Fruit fly (Drosophila melanogaster) whole organism, embryonic: ENCODE measurements around the gene CG42798.

ENCODE experiments used
- Ada2b ChIP-seq: fragments of 200-800 bp; sonication (Bioruptor generic); IDR thresholded peaks from 2 replicates; pipeline ENCODE4 v1.3.6; 2022; ENCODE audit warnings: missing biosample characterization, missing genetic modification characterization
- Awh ChIP-seq: fragments of 200-800 bp; sonication (Bioruptor generic); IDR thresholded peaks from 2 replicates; pipeline ENCODE4, ENCODE4 v1.3.6; 2022; ENCODE audit warnings: missing biosample characterization, missing genetic modification characterization
- Bgb ChIP-seq: fragments of 200-800 bp; sonication (Bioruptor generic); IDR thresholded peaks from 2 replicates; pipeline ENCODE4 v1.3.6; 2022; ENCODE audit warnings: missing biosample characterization, missing genetic modification characterization; ENCODE audit not compliant: partially characterized antibody
- CG10366 ChIP-seq: fragments of 200-800 bp; sonication (Bioruptor generic); IDR thresholded peaks from 2 replicates; pipeline ENCODE4 v1.3.6; 2022; ENCODE audit warnings: missing biosample characterization, missing genetic modification characterization
- CG10431 ChIP-seq: fragments of 200-800 bp; sonication (Bioruptor generic); optimal IDR thresholded peaks from 3 replicates; lab custom pipeline; 2018; ENCODE audit warnings: missing biosample characterization, mild to moderate bottlenecking, missing genetic modification characterization
- CG10654 ChIP-seq: fragments of 200-800 bp; sonication (Bioruptor generic); optimal IDR thresholded peaks from 2 replicates; lab custom pipeline; 2016; ENCODE audit warnings: missing biosample characterization, missing genetic modification characterization
- CG12155 ChIP-seq: fragments of 200-800 bp; sonication (Bioruptor generic); optimal IDR thresholded peaks from 3 replicates; lab custom pipeline; 2016; ENCODE audit warnings: missing biosample characterization, missing genetic modification characterization
- CG14014 ChIP-seq: fragments of 200-800 bp; sonication (Bioruptor generic); IDR thresholded peaks from 2 replicates; pipeline ENCODE4 v1.3.6; 2022; ENCODE audit warnings: missing biosample characterization, missing genetic modification characterization
- CG1529 ChIP-seq: fragments of 200-800 bp; sonication (Bioruptor generic); optimal IDR thresholded peaks from 3 replicates; lab custom pipeline; 2018; ENCODE audit warnings: missing biosample characterization, missing genetic modification characterization
- CG15601 ChIP-seq: fragments of 200-800 bp; sonication (Bioruptor generic); optimal IDR thresholded peaks from 3 replicates; lab custom pipeline; 2019; ENCODE audit warnings: missing biosample characterization, mild to moderate bottlenecking, missing genetic modification characterization, moderate library complexity
- CG17802 ChIP-seq: fragments of 200-800 bp; sonication (Bioruptor generic); optimal IDR thresholded peaks from 2 replicates; lab custom pipeline; 2018; ENCODE audit warnings: missing biosample characterization, mild to moderate bottlenecking, missing genetic modification characterization, moderate library complexity
- CG17829 ChIP-seq: fragments of 200-800 bp; optimal IDR thresholded peaks from 2 replicates; lab custom pipeline; 2019; ENCODE audit warnings: missing biosample characterization, mild to moderate bottlenecking, missing genetic modification characterization, moderate library complexity
- CG18764 ChIP-seq: fragments of 200-800 bp; sonication (Bioruptor generic); optimal IDR thresholded peaks from 3 replicates; lab custom pipeline; 2016; ENCODE audit warnings: missing biosample characterization, missing genetic modification characterization
- CG2199 ChIP-seq: fragments of 200-800 bp; sonication (Bioruptor generic); IDR thresholded peaks from 3 replicates; pipeline ENCODE4 v1.3.6; 2022; ENCODE audit warnings: missing biosample characterization, missing genetic modification characterization
- CG30020 ChIP-seq: fragments of 200-800 bp; optimal IDR thresholded peaks from 2 replicates; lab custom pipeline; 2019; ENCODE audit warnings: missing biosample characterization, mild to moderate bottlenecking, missing genetic modification characterization, moderate library complexity
- CG31441 ChIP-seq: fragments of 200-800 bp; sonication (Bioruptor generic); IDR thresholded peaks from 2 replicates; pipeline ENCODE4 v1.3.6; 2022; ENCODE audit warnings: missing biosample characterization, missing genetic modification characterization
- CG4360 ChIP-seq: fragments of 200-800 bp; sonication (Bioruptor generic); IDR thresholded peaks from 2 replicates; pipeline ENCODE4 v1.3.6; 2022; ENCODE audit warnings: missing biosample characterization, missing genetic modification characterization
- CG4854 ChIP-seq: fragments of 200-800 bp; sonication (Bioruptor generic); optimal IDR thresholded peaks from 2 replicates; lab custom pipeline; 2016; ENCODE audit warnings: missing biosample characterization, missing genetic modification characterization, inconsistent platforms
- CG6272 ChIP-seq: fragments of 200-800 bp; sonication (Bioruptor generic); IDR thresholded peaks from 2 replicates; pipeline ENCODE4 v1.3.6; 2022; ENCODE audit warnings: missing biosample characterization, missing genetic modification characterization
- CG6689 ChIP-seq: fragments of 200-800 bp; sonication (Bioruptor generic); IDR thresholded peaks from 2 replicates; pipeline ENCODE4 v1.3.6; 2022; ENCODE audit warnings: missing biosample characterization, missing genetic modification characterization
- CG8290 ChIP-seq, 3 experiments: fragments of 200-800 bp; sonication (Bioruptor generic); optimal IDR thresholded peaks; 2 replicates each; lab custom pipeline; 2016 to 2019; ENCODE audit warnings: missing biosample characterization in 3 of 3, missing genetic modification characterization in 3 of 3, mild to moderate bottlenecking in 2 of 3, moderate library complexity in 1 of 3
- CG8765 ChIP-seq: fragments of 200-800 bp; sonication (Bioruptor generic); IDR thresholded peaks from 2 replicates; pipeline ENCODE4 v1.3.6; 2022; ENCODE audit warnings: missing biosample characterization, missing genetic modification characterization
- CG9215 ChIP-seq: fragments of 200-800 bp; sonication (Bioruptor generic); IDR thresholded peaks from 2 replicates; pipeline ENCODE4 v1.3.6; 2022; ENCODE audit warnings: missing biosample characterization, missing genetic modification characterization
- Dip3 ChIP-seq: fragments of 200-800 bp; sonication (Bioruptor generic); optimal IDR thresholded peaks from 3 replicates; lab custom pipeline; 2016; ENCODE audit warnings: missing biosample characterization, missing genetic modification characterization
- Ets65A ChIP-seq: fragments of 200-800 bp; sonication (Bioruptor generic); peaks from one replicate; lab custom pipeline; 2016; ENCODE audit warnings: missing biosample characterization, missing genetic modification characterization
- Fer1 ChIP-seq: fragments of 200-800 bp; sonication (Bioruptor generic); optimal IDR thresholded peaks from 2 replicates; lab custom pipeline; 2017; ENCODE audit warnings: missing biosample characterization, mild to moderate bottlenecking, missing genetic modification characterization
- Gsc ChIP-seq: fragments of 200-800 bp; sonication (Bioruptor generic); IDR thresholded peaks from 2 replicates; pipeline ENCODE4 v1.3.6; 2022; ENCODE audit warnings: missing biosample characterization, missing genetic modification characterization
- Hr39 ChIP-seq: fragments of >200 bp; optimal IDR thresholded peaks from 2 replicates; lab custom pipeline; 2017
- Lpt ChIP-seq: fragments of >200 bp; optimal IDR thresholded peaks from 2 replicates; lab custom pipeline; 2018; ENCODE audit warnings: missing biosample characterization, missing genetic modification characterization
- Myb ChIP-seq: fragments of 200-800 bp; sonication (Bioruptor generic); optimal IDR thresholded peaks from 2 replicates; lab custom pipeline; 2016; ENCODE audit warnings: missing biosample characterization, missing genetic modification characterization
- Vsx1 ChIP-seq: fragments of 200-800 bp; sonication (Bioruptor generic); optimal IDR thresholded peaks from 2 replicates; lab custom pipeline; 2017; ENCODE audit warnings: missing biosample characterization, mild to moderate bottlenecking, missing genetic modification characterization, missing genetic modification reagents
- Xbp1 ChIP-seq: fragments of 200-800 bp; sonication (Bioruptor generic); optimal IDR thresholded peaks from 3 replicates; lab custom pipeline; 2016; ENCODE audit warnings: missing biosample characterization, mild to moderate bottlenecking, missing genetic modification characterization
- Xrp1 ChIP-seq: fragments of 200-800 bp; sonication (Bioruptor generic); IDR thresholded peaks from 2 replicates; pipeline ENCODE4 v1.3.6; 2022; ENCODE audit warnings: missing biosample characterization, missing genetic modification characterization
- amos ChIP-seq: fragments of 200-800 bp; sonication (Bioruptor generic); IDR thresholded peaks from 2 replicates; pipeline ENCODE4 v1.3.6; 2022; ENCODE audit warnings: missing biosample characterization, missing genetic modification characterization; ENCODE audit not compliant: partially characterized antibody
- crc ChIP-seq: fragments of 200-800 bp; sonication (Bioruptor generic); optimal IDR thresholded peaks from 2 replicates; lab custom pipeline; 2016; ENCODE audit warnings: missing biosample characterization, missing genetic modification characterization
- crol ChIP-seq: fragments of 200-800 bp; sonication (Bioruptor generic); IDR thresholded peaks from 2 replicates; pipeline ENCODE4 v1.3.6; 2022; ENCODE audit warnings: missing biosample characterization, missing genetic modification characterization
- esg ChIP-seq: fragments of 200-800 bp; sonication (Bioruptor generic); conservative IDR thresholded peaks from 2 replicates; pipeline ENCODE4 v1.3.6; 2022; ENCODE audit warnings: missing biosample characterization, missing genetic modification characterization
- gfzf ChIP-seq: fragments of 200-800 bp; sonication (Bioruptor generic); optimal IDR thresholded peaks from 2 replicates; lab custom pipeline; 2016; ENCODE audit warnings: missing biosample characterization, mild to moderate bottlenecking, missing genetic modification characterization, moderate library complexity
- hth ChIP-seq: fragments of >200 bp; optimal IDR thresholded peaks from 2 replicates; lab custom pipeline; 2017; ENCODE audit warnings: inconsistent platforms
- kay ChIP-seq: fragments of 200-800 bp; sonication (Bioruptor generic); optimal IDR thresholded peaks from 2 replicates; lab custom pipeline; 2016; ENCODE audit warnings: missing biosample characterization, missing genetic modification characterization
- lmd ChIP-seq: fragments of 200-800 bp; sonication (Bioruptor generic); IDR thresholded peaks from 2 replicates; pipeline ENCODE4 v1.3.6; 2022; ENCODE audit warnings: missing biosample characterization, missing genetic modification characterization
- oc ChIP-seq: fragments of 200-800 bp; sonication (Bioruptor generic); optimal IDR thresholded peaks from 2 replicates; lab custom pipeline; 2018; ENCODE audit warnings: missing biosample characterization, mild to moderate bottlenecking, missing genetic modification characterization, moderate library complexity
- psq ChIP-seq: fragments of 200-800 bp; sonication (Bioruptor generic); optimal IDR thresholded peaks from 2 replicates; lab custom pipeline; 2017; ENCODE audit warnings: missing biosample characterization, missing genetic modification characterization
- sens ChIP-seq: fragments of 200-800 bp; sonication (Bioruptor generic); peaks from one replicate; lab custom pipeline; 2016; ENCODE audit warnings: missing biosample characterization, missing genetic modification characterization
- sens-2 ChIP-seq: fragments of 200-800 bp; sonication (Bioruptor generic); IDR thresholded peaks from 2 replicates; pipeline ENCODE4 v1.3.6; 2022; ENCODE audit warnings: missing biosample characterization, missing genetic modification characterization
- seq ChIP-seq: fragments of 200-800 bp; sonication (Bioruptor generic); IDR thresholded peaks from 2 replicates; pipeline ENCODE4 v1.3.6; 2022; ENCODE audit warnings: missing biosample characterization, missing genetic modification characterization
- shn ChIP-seq: fragments of 200-800 bp; sonication (Bioruptor generic); optimal IDR thresholded peaks from 3 replicates; lab custom pipeline; 2016; ENCODE audit warnings: missing biosample characterization, missing genetic modification characterization
- slou ChIP-seq: fragments of 200-800 bp; sonication (Bioruptor generic); optimal IDR thresholded peaks from 3 replicates; lab custom pipeline; 2016; ENCODE audit warnings: missing biosample characterization, missing genetic modification characterization
- tna ChIP-seq: fragments of 200-800 bp; sonication (Bioruptor generic); IDR thresholded peaks from 2 replicates; pipeline ENCODE4 v1.3.6; 2022; ENCODE audit warnings: missing biosample characterization, missing genetic modification characterization; ENCODE audit not compliant: partially characterized antibody
- trh ChIP-seq: fragments of 200-800 bp; sonication (Bioruptor generic); optimal IDR thresholded peaks from 2 replicates; lab custom pipeline; 2016; ENCODE audit warnings: missing biosample characterization, missing genetic modification characterization
- vvl ChIP-seq: fragments of 200-800 bp; sonication (Bioruptor generic); IDR thresholded peaks from 2 replicates; pipeline ENCODE4 v1.3.6; 2022; ENCODE audit warnings: missing biosample characterization, missing genetic modification characterization
- zen2 ChIP-seq: fragments of 200-800 bp; sonication (Bioruptor generic); IDR thresholded peaks from 3 replicates; pipeline ENCODE4 v1.3.6; 2022; ENCODE audit warnings: missing biosample characterization, missing genetic modification characterization; ENCODE audit not compliant: partially characterized antibody

CG42798 gene

dm6 chr3R:17402434-17402833 lies 4.0 kb upstream of the CG42798 start, which contains the start of gene Sur-8 (continued):
- peak; percentile 39 for TF ChIP-seq Dip3 (GFP tag; lab: Kevin White, UChicago)
- TF ChIP-seq zen2, result 0 out of 3 replicates have a peak, but pooled peaks have one; percentile 33
- TF ChIP-seq oc (tag; lab: Kevin White, UChicago), result no peak
- TF ChIP-seq Gsc (GFP tag; lab: Robert Waterston, UW), result no peak
- TF ChIP-seq crol (GFP tag; lab: Robert Waterston, UW), result no peak
- TF ChIP-seq CG10654, result peak; percentile 40
- peak; percentile 32; the same call in 1 of the 2 replicates for TF ChIP-seq esg
- peak; percentile 69 for TF ChIP-seq Ada2b (GFP tag; lab: Robert Waterston, UW)
- TF ChIP-seq psq (GFP tag; lab: Kevin White, UChicago), result no peak
- TF ChIP-seq hth (lab: Kevin White, UChicago), result no peak
- peak; percentile 53 for TF ChIP-seq CG17829 (tag; lab: Kevin White, UChicago)
- TF ChIP-seq crc, result peak; percentile 5
- peak; percentile 76; the same call in 1 of the 2 replicates for TF ChIP-seq vvl (GFP tag; lab: Robert Waterston, UW)
- TF ChIP-seq CG15601, result no peak
- peak; percentile 71; the same call in 1 of the 2 replicates for TF ChIP-seq CG14014 (GFP tag; lab: Robert Waterston, UW)
- peak; percentile 63 for TF ChIP-seq shn
- peak; percentile 91 for TF ChIP-seq sens
- TF ChIP-seq tna (GFP tag; lab: Robert Waterston, UW), result 0 out of 2 replicates have a peak, but pooled peaks have one; percentile 20
- no peak for TF ChIP-seq CG17802 (tag; lab: Kevin White, UChicago)
- no peak; the same call in 1 of the 2 replicates for TF ChIP-seq amos (GFP tag; lab: Robert Waterston, UW)
- TF ChIP-seq CG6689 (GFP tag; lab: Robert Waterston, UW), result peak; percentile 45; the same call in 1 of the 2 replicates
- no peak for TF ChIP-seq seq (GFP tag; lab: Robert Waterston, UW)
- peak; percentile 39 for TF ChIP-seq CG10431 (GFP tag; lab: Kevin White, UChicago)
- TF ChIP-seq gfzf (GFP tag; lab: Kevin White, UChicago), result no peak
- no peak for TF ChIP-seq CG8765 (GFP tag; lab: Robert Waterston, UW)
- TF ChIP-seq Hr39 (lab: Kevin White, UChicago), result no peak
- peak; percentile 51; the same call in 1 of the 2 replicates for TF ChIP-seq CG6272 (GFP tag; lab: Robert Waterston, UW)
- TF ChIP-seq Vsx1 (GFP tag; lab: Kevin White, UChicago), result peak; percentile 3
- peak; percentile 36 for TF ChIP-seq CG4854 (GFP tag; lab: Kevin White, UChicago)
- TF ChIP-seq slou (GFP tag; lab: Kevin White, UChicago), result peak; percentile 17
- no peak for TF ChIP-seq CG1529 (GFP tag; lab: Kevin White, UChicago)
- no peak for TF ChIP-seq Lpt (GFP tag; lab: Kevin White, UChicago)
- TF ChIP-seq Fer1 (GFP tag; lab: Kevin White, UChicago), result no peak
- peak; percentile 49 for TF ChIP-seq CG12155 (GFP tag; lab: Kevin White, UChicago)
- TF ChIP-seq Xbp1 (GFP tag; lab: Kevin White, UChicago), result peak; percentile 85
- peak; percentile 30 for TF ChIP-seq CG8290 (GFP tag; optimal IDR thresholded peaks at IDR 0.05; lab: Kevin White, UChicago)
- TF ChIP-seq CG8290 (tag; optimal IDR thresholded peaks at IDR 0.05; lab: Kevin White, UChicago), result peak in 1 of 2 experiments; percentile 90
- no peak for TF ChIP-seq Awh
- peak; percentile 68 for TF ChIP-seq CG10366
- TF ChIP-seq lmd, result peak; percentile 76
- peak; percentile 60 for TF ChIP-seq Myb
- no peak for TF ChIP-seq CG2199 (GFP tag; lab: Robert Waterston, UW)
- TF ChIP-seq CG9215 (GFP tag; lab: Robert Waterston, UW), result 0 out of 2 replicates have a peak, but pooled peaks have one; percentile 21
- TF ChIP-seq CG4360 (GFP tag; lab: Robert Waterston, UW), result no peak
- TF ChIP-seq kay, result no peak
- TF ChIP-seq trh (GFP tag; lab: Kevin White, UChicago), result no peak
- TF ChIP-seq CG31441 (GFP tag; lab: Robert Waterston, UW), result peak; percentile 20; the same call in 1 of the 2 replicates
- TF ChIP-seq CG18764 (GFP tag; lab: Kevin White, UChicago), result peak; percentile 27
- TF ChIP-seq CG30020 (tag; lab: Kevin White, UChicago), result no peak
- TF ChIP-seq Xrp1 (GFP tag; lab: Robert Waterston, UW), result peak; percentile 36; the same call in 1 of the 2 replicates
- TF ChIP-seq Ets65A (GFP tag; lab: Kevin White, UChicago), result peak; percentile 92
- TF ChIP-seq Bgb (GFP tag; lab: Robert Waterston, UW), result peak; percentile 46; the same call in 1 of the 2 replicates
- TF ChIP-seq sens-2 (GFP tag; lab: Robert Waterston, UW), result no peak
